Fruit fly (Drosophila melanogaster): ENCODE measurements around the gene Xrcc2.

Xrcc2 gene

dm6 chrX:18515205-18515921 is 15.4 kb downstream of the Xrcc2 start, which contains the start of the genes Bx and HisRS (continued):
- TF ChIP-seq Doc2 (GFP tag; IDR thresholded peaks at IDR 0.05) (no peak), CG5953 (GFP tag; IDR thresholded peaks at IDR 0.05) (no peak), Deaf1 (tag; optimal IDR thresholded peaks at IDR 0.05) (no peak), NC2β (GFP tag; optimal IDR thresholded peaks at IDR 0.05) (no peak), corto (GFP tag; optimal IDR thresholded peaks at IDR 0.05) (no peak), ems (GFP tag; optimal IDR thresholded peaks at IDR 0.05) (no peak), CG8478 (optimal IDR thresholded peaks at IDR 0.05) (no peak), sens-2 (GFP tag; IDR thresholded peaks at IDR 0.05) (no peak), CG13624 (GFP tag; optimal IDR thresholded peaks at IDR 0.05) (no peak), CG18619 (GFP tag; optimal IDR thresholded peaks at IDR 0.05) (no peak), Jarid2 (GFP tag; optimal IDR thresholded peaks at IDR 0.05) (no peak), ab (GFP tag; optimal IDR thresholded peaks at IDR 0.05) (no peak), bowl (GFP tag; IDR thresholded peaks at IDR 0.05) (no peak), chif (GFP tag; optimal IDR thresholded peaks at IDR 0.05) (no peak), CG18262 (tag; optimal IDR thresholded peaks at IDR 0.05) (no peak), CG6683 (GFP tag; optimal IDR thresholded peaks at IDR 0.05) (no peak), cad (GFP tag; optimal IDR thresholded peaks at IDR 0.05) (no peak), BtbVII (GFP tag; optimal IDR thresholded peaks at IDR 0.05) (no peak), dpn (GFP tag; optimal IDR thresholded peaks at IDR 0.05) (no peak), CG14710 (tag; optimal IDR thresholded peaks at IDR 0.05) (peak; percentile 20), otp (GFP tag; IDR thresholded peaks at IDR 0.05) (no peak), CG18011 (GFP tag; optimal IDR thresholded peaks at IDR 0.05) (no peak), CG11398 (GFP tag; optimal IDR thresholded peaks at IDR 0.05) (no peak), cas (GFP tag; IDR thresholded peaks at IDR 0.05) (no peak), Ets97D (GFP tag; optimal IDR thresholded peaks at IDR 0.05) (peak; percentile 64), CG10431 (GFP tag; optimal IDR thresholded peaks at IDR 0.05) (no peak), CG7963 (GFP tag; IDR thresholded peaks at IDR 0.05; ENCODE audit: partially characterized antibody) (no peak), crp (GFP tag; optimal IDR thresholded peaks at IDR 0.05) (peak in 1 of 2 experiments; percentile 51), Sin3A (optimal IDR thresholded peaks at IDR 0.05) (peak; percentile 37), CG6765 (GFP tag; optimal IDR thresholded peaks at IDR 0.05) (no peak), CG43689 (GFP tag; IDR thresholded peaks at IDR 0.05) (no peak), eyg (GFP tag; optimal IDR thresholded peaks at IDR 0.05) (no peak), eve (GFP tag; optimal IDR thresholded peaks at IDR 0.05) (no peak), HLH3B (GFP tag; IDR thresholded peaks at IDR 0.05) (no peak), CG10366 (GFP tag; IDR thresholded peaks at IDR 0.05) (no peak), oc (tag; optimal IDR thresholded peaks at IDR 0.05) (no peak), CG11696 (GFP tag; IDR thresholded peaks at IDR 0.05) (no peak), lov (optimal IDR thresholded peaks at IDR 0.05) (no peak), lov (GFP tag; IDR thresholded peaks at IDR 0.05) (no peak), CG2129 (GFP tag; IDR thresholded peaks at IDR 0.05; ENCODE audit: partially characterized antibody) (no peak), ara (GFP tag; IDR thresholded peaks at IDR 0.05) (no peak), Dek (tag; optimal IDR thresholded peaks at IDR 0.05) (peak; percentile 14), CG15514 (GFP tag; optimal IDR thresholded peaks at IDR 0.05) (peak; percentile 42), phol (tag; optimal IDR thresholded peaks at IDR 0.05) (peak; percentile 22), maf-S (GFP tag; optimal IDR thresholded peaks at IDR 0.05) (no peak), sug (tag; optimal IDR thresholded peaks at IDR 0.05) (peak; percentile 5)

Data from whole organism, embryonic.